Fruit fly (Drosophila melanogaster) whole organism, embryonic: ENCODE results near the gene dao.
A peak's percentile ranks its signal among the peaks of the same experiment; 100 is the strongest.

Source experiments
- ATbp ChIP-seq: fragments of 200-800 bp; sonication (Bioruptor generic); optimal IDR thresholded peaks from 2 replicates; lab custom pipeline; 2017; ENCODE audit warnings: missing biosample characterization, mild to moderate bottlenecking, missing genetic modification characterization, missing genetic modification reagents
- Abd-B ChIP-seq: fragments of 200-800 bp; sonication (Bioruptor generic); optimal IDR thresholded peaks from 2 replicates; lab custom pipeline; 2018; ENCODE audit warnings: missing biosample characterization, mild to moderate bottlenecking, missing genetic modification characterization, moderate library complexity
- Awh ChIP-seq: fragments of 200-800 bp; sonication (Bioruptor generic); IDR thresholded peaks from 2 replicates; pipeline ENCODE4, ENCODE4 v1.3.6; 2022; ENCODE audit warnings: missing biosample characterization, missing genetic modification characterization
- CG1024 ChIP-seq: fragments of 200-800 bp; sonication (Bioruptor generic); IDR thresholded peaks from 2 replicates; pipeline ENCODE4 v1.3.6; 2022; ENCODE audit warnings: missing biosample characterization, missing genetic modification characterization
- CG11504 ChIP-seq: fragments of 200-800 bp; sonication (Bioruptor generic); optimal IDR thresholded peaks from 3 replicates; lab custom pipeline; 2019; ENCODE audit warnings: missing biosample characterization, mild to moderate bottlenecking, missing genetic modification characterization, moderate library complexity
- CG12071 ChIP-seq: fragments of 200-800 bp; sonication (Bioruptor generic); optimal IDR thresholded peaks from 3 replicates; lab custom pipeline; 2018; ENCODE audit warnings: missing biosample characterization, mild to moderate bottlenecking, missing genetic modification characterization
- CG12219 ChIP-seq: fragments of 200-800 bp; sonication (Bioruptor generic); optimal IDR thresholded peaks from 3 replicates; lab custom pipeline; 2018; ENCODE audit warnings: missing biosample characterization, mild to moderate bottlenecking, missing genetic modification characterization
- CG1233 ChIP-seq: fragments of 200-800 bp; sonication (Bioruptor generic); optimal IDR thresholded peaks from 4 replicates; lab custom pipeline; 2018; ENCODE audit warnings: missing biosample characterization, mild to moderate bottlenecking, missing genetic modification characterization
- CG13624 ChIP-seq: fragments of 200-800 bp; sonication (Bioruptor generic); optimal IDR thresholded peaks from 2 replicates; lab custom pipeline; 2016; ENCODE audit warnings: missing biosample characterization, missing genetic modification characterization
- CG14014 ChIP-seq: fragments of 200-800 bp; sonication (Bioruptor generic); IDR thresholded peaks from 2 replicates; pipeline ENCODE4 v1.3.6; 2022; ENCODE audit warnings: missing biosample characterization, missing genetic modification characterization
- CG15479 ChIP-seq: fragments of 200-800 bp; sonication (Bioruptor generic); optimal IDR thresholded peaks from 3 replicates; lab custom pipeline; 2019; ENCODE audit warnings: missing biosample characterization, mild to moderate bottlenecking, missing genetic modification characterization, moderate library complexity
- CG17912 ChIP-seq: fragments of 200-800 bp; sonication (Bioruptor generic); optimal IDR thresholded peaks from 2 replicates; lab custom pipeline; 2018; ENCODE audit warnings: missing biosample characterization, mild to moderate bottlenecking, missing genetic modification characterization
- CG1792 ChIP-seq: fragments of 200-800 bp; sonication (Bioruptor generic); optimal IDR thresholded peaks from 2 replicates; lab custom pipeline; 2016; ENCODE audit warnings: missing biosample characterization, missing genetic modification characterization
- CG2202 ChIP-seq: fragments of 200-800 bp; sonication (Bioruptor generic); optimal IDR thresholded peaks from 2 replicates; lab custom pipeline; 2018; ENCODE audit warnings: missing biosample characterization, mild to moderate bottlenecking, missing genetic modification characterization
- CG2875 ChIP-seq: fragments of 200-800 bp; sonication (Bioruptor generic); optimal IDR thresholded peaks from 2 replicates; lab custom pipeline; 2017; ENCODE audit warnings: missing biosample characterization, mild to moderate bottlenecking, missing genetic modification characterization, missing genetic modification reagents
- CG34422 ChIP-seq: fragments of 200-800 bp; sonication (Bioruptor generic); IDR thresholded peaks from 3 replicates; pipeline ENCODE4 v1.3.6; 2022; ENCODE audit warnings: missing biosample characterization, missing genetic modification characterization
- CG3847 ChIP-seq: fragments of 200-800 bp; sonication (Bioruptor generic); IDR thresholded peaks from 2 replicates; pipeline ENCODE4 v1.3.6; 2022; ENCODE audit warnings: missing biosample characterization, missing genetic modification characterization
- CG4328 ChIP-seq: fragments of 200-800 bp; sonication (Bioruptor generic); optimal IDR thresholded peaks from 3 replicates; lab custom pipeline; 2017; ENCODE audit warnings: missing biosample characterization, missing genetic modification reagents, missing genetic modification characterization
- CG4404 ChIP-seq: fragments of 200-800 bp; sonication (Bioruptor generic); IDR thresholded peaks from 2 replicates; pipeline ENCODE4 v1.3.6; 2022; ENCODE audit warnings: missing biosample characterization, missing genetic modification characterization
- CrebB ChIP-seq: fragments of 200-800 bp; sonication (Bioruptor generic); optimal IDR thresholded peaks from 3 replicates; lab custom pipeline; 2018; ENCODE audit warnings: missing biosample characterization, mild to moderate bottlenecking, missing genetic modification characterization
- Eip74EF ChIP-seq, 2 experiments: fragments of 200-800 bp in 1 of 2; fragments of >200 bp in 1 of 2; sonication (Bioruptor generic) in 1 of 2; optimal IDR thresholded peaks; 2 replicates each; lab custom pipeline; 2017 to 2019; ENCODE audit warnings: missing biosample characterization in 2 of 2, missing genetic modification characterization in 2 of 2, mild to moderate bottlenecking in 1 of 2, moderate library complexity in 1 of 2
- GATAe ChIP-seq: fragments of 200-800 bp; sonication (Bioruptor generic); conservative IDR thresholded peaks from 2 replicates; pipeline ENCODE4 v1.3.6; 2022; ENCODE audit warnings: missing biosample characterization, missing genetic modification characterization
- H15 ChIP-seq: fragments of 200-800 bp; sonication (Bioruptor generic); IDR thresholded peaks from 3 replicates; pipeline ENCODE4 v1.3.6; 2022; ENCODE audit warnings: missing biosample characterization, missing genetic modification characterization
- Hr78 ChIP-seq, 2 experiments: fragments of 200-800 bp in 1 of 2; fragments of >200 bp in 1 of 2; sonication (Bioruptor generic) in 1 of 2; optimal IDR thresholded peaks; 2 replicates each; lab custom pipeline; 2017 to 2019; ENCODE audit warnings: missing biosample characterization in 2 of 2, missing genetic modification characterization in 2 of 2, mild to moderate bottlenecking in 1 of 2, moderate library complexity in 1 of 2
- Med ChIP-seq: fragments of 200-800 bp; sonication (Bioruptor generic); peaks from one replicate; lab custom pipeline; 2016; ENCODE audit warnings: missing biosample characterization, missing genetic modification characterization, mild to moderate bottlenecking, inconsistent platforms, moderate library complexity
- Neu2 ChIP-seq: fragments of 200-800 bp; sonication (Bioruptor generic); optimal IDR thresholded peaks from 3 replicates; lab custom pipeline; 2016; ENCODE audit warnings: missing biosample characterization, missing genetic modification characterization, borderline replicate concordance
- NfI ChIP-seq: fragments of 200-800 bp; sonication (Bioruptor generic); optimal IDR thresholded peaks from 3 replicates; lab custom pipeline; 2018; ENCODE audit warnings: missing biosample characterization, mild to moderate bottlenecking, missing genetic modification characterization, moderate library complexity
- Poxn ChIP-seq: fragments of 200-800 bp; sonication (Bioruptor generic); IDR thresholded peaks from 2 replicates; pipeline ENCODE4 v1.3.6; 2022; ENCODE audit warnings: missing biosample characterization, missing genetic modification characterization
- Sox100B ChIP-seq: fragments of 200-800 bp; sonication (Bioruptor generic); optimal IDR thresholded peaks from 3 replicates; lab custom pipeline; 2018; ENCODE audit warnings: missing biosample characterization, mild to moderate bottlenecking, missing genetic modification characterization
- abd-A ChIP-seq: fragments of 200-800 bp; sonication (Bioruptor generic); optimal IDR thresholded peaks from 3 replicates; lab custom pipeline; 2019; ENCODE audit warnings: missing biosample characterization, mild to moderate bottlenecking, missing genetic modification characterization, moderate library complexity
- btn ChIP-seq: fragments of 200-800 bp; sonication (Bioruptor generic); optimal IDR thresholded peaks from 2 replicates; lab custom pipeline; 2016; ENCODE audit warnings: missing biosample characterization, missing genetic modification characterization
- dmrt99B ChIP-seq: fragments of 200-800 bp; sonication (Bioruptor generic); optimal IDR thresholded peaks from 2 replicates; lab custom pipeline; 2018; ENCODE audit warnings: missing biosample characterization, mild to moderate bottlenecking, missing genetic modification characterization, moderate library complexity
- eve ChIP-seq, 2 experiments: fragments of >200 bp; optimal IDR thresholded peaks; 2 replicates each; lab custom pipeline; 2017; ENCODE audit warnings: missing biosample characterization in 2 of 2, missing genetic modification characterization in 2 of 2
- ind ChIP-seq: fragments of 200-800 bp; sonication (Bioruptor generic); optimal IDR thresholded peaks from 3 replicates; lab custom pipeline; 2016; ENCODE audit warnings: missing biosample characterization, missing genetic modification characterization
- nom ChIP-seq: fragments of 200-800 bp; sonication (Bioruptor generic); optimal IDR thresholded peaks from 2 replicates; lab custom pipeline; 2017; ENCODE audit warnings: missing biosample characterization, missing genetic modification characterization, mild to moderate bottlenecking, moderate library complexity, missing genetic modification reagents
- oc ChIP-seq: fragments of 200-800 bp; sonication (Bioruptor generic); optimal IDR thresholded peaks from 2 replicates; lab custom pipeline; 2018; ENCODE audit warnings: missing biosample characterization, mild to moderate bottlenecking, missing genetic modification characterization, moderate library complexity
- otp ChIP-seq: fragments of 200-800 bp; sonication (Bioruptor generic); IDR thresholded peaks from 3 replicates; pipeline ENCODE4, ENCODE4 v1.3.6; 2022; ENCODE audit warnings: missing biosample characterization, missing genetic modification characterization
- pho ChIP-seq: fragments of 200-800 bp; sonication (Bioruptor generic); optimal IDR thresholded peaks from 2 replicates; lab custom pipeline; 2016; ENCODE audit warnings: missing biosample characterization, missing genetic modification characterization
- schlank ChIP-seq: fragments of 200-800 bp; sonication (Bioruptor generic); optimal IDR thresholded peaks from 2 replicates; lab custom pipeline; 2018; ENCODE audit warnings: missing biosample characterization, mild to moderate bottlenecking, missing genetic modification characterization
- sens-2 ChIP-seq: fragments of 200-800 bp; sonication (Bioruptor generic); IDR thresholded peaks from 2 replicates; pipeline ENCODE4 v1.3.6; 2022; ENCODE audit warnings: missing biosample characterization, missing genetic modification characterization
- stwl ChIP-seq: fragments of 200-800 bp; sonication (Bioruptor generic); optimal IDR thresholded peaks from 3 replicates; lab custom pipeline; 2018; ENCODE audit warnings: missing biosample characterization, mild to moderate bottlenecking, missing genetic modification characterization, moderate library complexity
- trem ChIP-seq: fragments of 200-800 bp; optimal IDR thresholded peaks from 3 replicates; lab custom pipeline; 2019; ENCODE audit warnings: missing biosample characterization, mild to moderate bottlenecking, missing genetic modification characterization, moderate library complexity
- ttk ChIP-seq: fragments of 200-800 bp; sonication (Bioruptor generic); IDR thresholded peaks from 2 replicates; pipeline ENCODE4 v2.1.2; 2022; ENCODE audit warnings: missing biosample characterization, missing genetic modification characterization

The dao gene

dm6 chr2L:15264483-15264987 is 15.9 kb downstream of the dao start, which contains the start of gene yuri (continued):
- TF ChIP-seq Hr78 (GFP tag; optimal IDR thresholded peaks at IDR 0.05; lab: Kevin White, UChicago) (no peak), CG2202 (tag; lab: Kevin White, UChicago) (peak; percentile 41), CG2875 (GFP tag; lab: Kevin White, UChicago) (peak; percentile 28), CG1233 (GFP tag; lab: Kevin White, UChicago) (peak; percentile 38), stwl (tag; lab: Kevin White, UChicago) (peak; percentile 10), CG13624 (GFP tag; lab: Kevin White, UChicago) (peak; percentile 21), schlank (tag; lab: Kevin White, UChicago) (peak; percentile 41), Sox100B (no peak), nom (peak; percentile 86), CG1792 (GFP tag; lab: Kevin White, UChicago) (no peak), CG34422 (GFP tag; lab: Robert Waterston, UW) (peak; percentile 73; the same call in 1 of the 3 replicates), CG3847 (no peak), CG11504 (tag; lab: Kevin White, UChicago) (no peak)
- TF ChIP-seq, all 482 proteins: peak for 177

- TF ChIP-seq sens-2 (no peak), Eip74EF (GFP tag; optimal IDR thresholded peaks at IDR 0.05; lab: Kevin White, UChicago) (no peak), abd-A (tag; lab: Kevin White, UChicago) (no peak), dmrt99B (tag; lab: Kevin White, UChicago) (no peak), CrebB (tag; lab: Kevin White, UChicago) (no peak), CG14014 (GFP tag; lab: Robert Waterston, UW) (no peak), ind (no peak), GATAe (GFP tag; lab: Robert Waterston, UW) (no peak), Abd-B (no peak), trem (no peak), otp (no peak), btn (no peak), CG4328 (no peak), NfI (GFP tag; lab: Kevin White, UChicago) (no peak), CG1024 (GFP tag; lab: Robert Waterston, UW) (no peak), ATbp (GFP tag; lab: Kevin White, UChicago) (no peak), eve (GFP tag; optimal IDR thresholded peaks at IDR 0.05; lab: Kevin White, UChicago) (no peak), CG15479 (GFP tag; lab: Kevin White, UChicago) (peak; percentile 21), H15 (GFP tag; lab: Robert Waterston, UW) (no peak), CG4404 (no peak), ttk (GFP tag; lab: Robert Waterston, UW) (no peak), CG12219 (GFP tag; lab: Kevin White, UChicago) (no peak), Poxn (GFP tag; lab: Robert Waterston, UW) (no peak), Awh (GFP tag; lab: Robert Waterston, UW) (0 out of 2 replicates have a peak, but pooled peaks have one; percentile 16), nom (peak; percentile 8), oc (tag; lab: Kevin White, UChicago) (no peak), CG12071 (GFP tag; lab: Kevin White, UChicago) (no peak), Neu2 (GFP tag; lab: Kevin White, UChicago) (no peak), Med (peak; percentile 41), pho (no peak), CG17912 (no peak)
Measured at dm6 chr2L:15271336-15271735, 22.7 kb downstream of the dao start.
